Fruit fly (Drosophila melanogaster): ENCODE measurements around the gene Grp170.

Grp170 gene

DNA sequence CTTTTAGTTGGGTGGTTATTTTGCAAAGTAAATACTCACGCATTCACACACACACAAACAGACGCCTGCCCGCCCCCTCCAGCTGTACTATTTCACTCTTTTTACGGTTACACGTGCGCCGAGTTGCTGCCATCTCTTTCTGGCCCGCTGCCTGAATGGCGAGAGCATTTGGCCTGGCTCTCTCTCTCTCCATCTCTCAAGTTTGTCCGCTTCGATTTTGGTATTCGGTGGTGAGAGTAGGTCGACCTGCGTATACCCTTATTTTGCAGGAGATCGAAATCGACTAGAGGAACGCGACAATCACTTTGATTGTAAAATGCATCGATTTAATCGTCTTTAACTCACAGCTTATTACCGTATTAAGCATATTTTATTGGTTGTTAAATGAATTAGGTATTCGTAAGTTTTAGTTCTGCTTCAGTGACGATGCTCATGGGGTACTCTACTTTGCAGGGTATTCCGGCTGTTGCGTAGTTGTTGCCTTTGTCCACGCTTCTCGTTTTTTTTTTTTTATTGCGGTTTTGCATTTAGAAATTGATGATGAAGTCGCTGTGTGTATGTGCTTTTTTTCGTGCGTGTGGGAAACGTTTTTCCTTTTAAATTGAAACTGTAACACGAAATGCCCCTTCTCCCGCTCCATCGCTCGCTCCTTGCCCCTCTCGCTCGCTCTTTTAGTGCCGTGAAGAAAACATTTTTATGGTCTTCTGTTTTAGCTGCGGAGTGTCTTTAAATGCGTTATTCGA, 29.1 kb upstream of the Grp170 start (continued):
- TF ChIP-seq Gug (GFP tag; IDR thresholded peaks at IDR 0.05): peak; percentile 80
- TF ChIP-seq Six4 (GFP tag; optimal IDR thresholded peaks at IDR 0.05): peak; percentile 84
- TF ChIP-seq slp2 (GFP tag; optimal IDR thresholded peaks at IDR 0.05): peak; percentile 92
- peak; percentile 87 for TF ChIP-seq CG15269 (tag; optimal IDR thresholded peaks at IDR 0.05)
- peak; percentile 79 for TF ChIP-seq CG14710 (tag; optimal IDR thresholded peaks at IDR 0.05)
- TF ChIP-seq Sox102F (GFP tag; optimal IDR thresholded peaks at IDR 0.05): peak; percentile 86
- TF ChIP-seq CG31365 (tag; optimal IDR thresholded peaks at IDR 0.05): peak; percentile 78
- peak; percentile 90 for TF ChIP-seq CG12659 (GFP tag; optimal IDR thresholded peaks at IDR 0.05)
- peak; percentile 70 for TF ChIP-seq repo (GFP tag; optimal IDR thresholded peaks at IDR 0.05)
- TF ChIP-seq inv (GFP tag; IDR thresholded peaks at IDR 0.05; ENCODE audit: partially characterized antibody): no peak
- no peak for TF ChIP-seq mld (GFP tag; IDR thresholded peaks at IDR 0.05; ENCODE audit: partially characterized antibody)
- TF ChIP-seq CG3281 (GFP tag; optimal IDR thresholded peaks at IDR 0.05): peak; percentile 89
- peak; percentile 87 for TF ChIP-seq bcd (GFP tag; optimal IDR thresholded peaks at IDR 0.05)
- TF ChIP-seq pfk (GFP tag; optimal IDR thresholded peaks at IDR 0.05): no peak
- peak; percentile 67 for TF ChIP-seq CG8281 (tag; optimal IDR thresholded peaks at IDR 0.05)
- peak; percentile 35 for TF ChIP-seq CG8359 (GFP tag; optimal IDR thresholded peaks at IDR 0.05; ENCODE audit: borderline replicate concordance)
- peak; percentile 86 for TF ChIP-seq az2 (GFP tag; optimal IDR thresholded peaks at IDR 0.05)
- TF ChIP-seq ci (GFP tag; IDR thresholded peaks at IDR 0.05): peak; percentile 84
- peak; percentile 74; the same call in 2 of the 3 replicates for TF ChIP-seq CG2889 (GFP tag; IDR thresholded peaks at IDR 0.05)
- TF ChIP-seq Ssrp (tag; optimal IDR thresholded peaks at IDR 0.05): peak; percentile 81
- peak; percentile 79 for TF ChIP-seq Blimp-1 (GFP tag; optimal IDR thresholded peaks at IDR 0.05)
- peak; percentile 72 for TF ChIP-seq CG6254 (GFP tag; optimal IDR thresholded peaks at IDR 0.05)
- TF ChIP-seq CG12769 (tag; optimal IDR thresholded peaks at IDR 0.05): peak; percentile 94
- TF ChIP-seq Abd-B (GFP tag; optimal IDR thresholded peaks at IDR 0.05): peak; percentile 80
- TF ChIP-seq Opbp (GFP tag; IDR thresholded peaks at IDR 0.05; ENCODE audit: partially characterized antibody): no peak
- TF ChIP-seq Ada2b (GFP tag; IDR thresholded peaks at IDR 0.05): peak; percentile 88
- peak; percentile 72 for TF ChIP-seq oc (tag; optimal IDR thresholded peaks at IDR 0.05)
- no peak for TF ChIP-seq Doc3 (GFP tag; IDR thresholded peaks at IDR 0.05; ENCODE audit: partially characterized antibody)
- peak; percentile 70 for TF ChIP-seq lbe (GFP tag; optimal IDR thresholded peaks at IDR 0.05)
- peak; percentile 90 for TF ChIP-seq CG30403 (GFP tag; optimal IDR thresholded peaks at IDR 0.05)
- peak; percentile 55; the same call in 1 of the 2 replicates for TF ChIP-seq CG1024 (GFP tag; IDR thresholded peaks at IDR 0.05)
- TF ChIP-seq CG14667 (GFP tag; IDR thresholded peaks at IDR 0.05): peak; percentile 57
- TF ChIP-seq Dbx (GFP tag; IDR thresholded peaks at IDR 0.05): peak; percentile 85
- peak; percentile 44; the same call in 1 of the 2 replicates for TF ChIP-seq NFAT (GFP tag; IDR thresholded peaks at IDR 0.05)
- peak; percentile 89 for TF ChIP-seq CG10979 (tag; optimal IDR thresholded peaks at IDR 0.05)
- TF ChIP-seq Side (GFP tag; optimal IDR thresholded peaks at IDR 0.05): peak; percentile 89
- TF ChIP-seq odd (GFP tag; optimal IDR thresholded peaks at IDR 0.05): peak; percentile 88
- TF ChIP-seq gcm2 (GFP tag; optimal IDR thresholded peaks at IDR 0.05): peak; percentile 49
- TF ChIP-seq Bgb (GFP tag; IDR thresholded peaks at IDR 0.05; ENCODE audit: partially characterized antibody): no peak
- peak; percentile 85 for TF ChIP-seq Rfx (GFP tag; IDR thresholded peaks at IDR 0.05)
- peak; percentile 75 for TF ChIP-seq Asciz (GFP tag; optimal IDR thresholded peaks at IDR 0.05)
- peak; percentile 87 for TF ChIP-seq CG4424 (GFP tag; optimal IDR thresholded peaks at IDR 0.05)
- peak; percentile 72 for TF ChIP-seq tio (GFP tag; optimal IDR thresholded peaks at IDR 0.05)
- TF ChIP-seq CG10654 (GFP tag; optimal IDR thresholded peaks at IDR 0.05): peak; percentile 83
- TF ChIP-seq Nf-YC (tag; optimal IDR thresholded peaks at IDR 0.05): peak; percentile 79
- no peak for TF ChIP-seq CG43689 (GFP tag; IDR thresholded peaks at IDR 0.05)
- peak; percentile 61 for TF ChIP-seq tup (GFP tag; optimal IDR thresholded peaks at IDR 0.05)
- TF ChIP-seq C15 (GFP tag; IDR thresholded peaks at IDR 0.05): peak; percentile 14; the same call in 1 of the 3 replicates

Data from whole organism, embryonic.